Worm (Caenorhabditis elegans) whole organism, L2 larva: ENCODE results near the gene T06E6.1.

Experiments used
- aly-2 ChIP-seq: fragments of 150-350 bp; optimal IDR thresholded peaks from 2 replicates; lab custom pipeline; 2014; ENCODE audit warnings: missing biosample characterization, missing genetic modification characterization
- skn-1 ChIP-seq: sonication (generic microtip); optimal IDR thresholded peaks from 2 replicates; lab custom pipeline; 2017; ENCODE audit warnings: missing biosample characterization, missing genetic modification characterization

ce11 chrV:15392064-15392463, 2.7 kb downstream of the T06E6.1 start:
- no peak for TF ChIP-seq aly-2 (tag; lab: Kevin White, UChicago)
- no peak for TF ChIP-seq skn-1
